Fruit fly (Drosophila melanogaster) whole organism, prepupa: ENCODE measurements around the gene unc-4.

ENCODE experiments used
- Blimp-1 ChIP-seq: fragments of 200-800 bp; sonication (Bioruptor generic); optimal IDR thresholded peaks from 3 replicates; lab custom pipeline; 2017; ENCODE audit warnings: missing biosample characterization, missing genetic modification characterization, mild to moderate bottlenecking, moderate library complexity, missing genetic modification reagents
- CG10631 ChIP-seq: fragments of 200-800 bp; sonication (Bioruptor generic); optimal IDR thresholded peaks from 2 replicates; lab custom pipeline; 2016; ENCODE audit warnings: missing biosample characterization, missing genetic modification characterization
- CG10669 ChIP-seq: fragments of 200-800 bp; sonication (Bioruptor generic); optimal IDR thresholded peaks from 3 replicates; lab custom pipeline; 2018; ENCODE audit warnings: missing biosample characterization, mild to moderate bottlenecking, missing genetic modification characterization, moderate library complexity
- CG11294 ChIP-seq: fragments of 200-800 bp; sonication (Bioruptor generic); IDR thresholded peaks from 2 replicates; pipeline ENCODE4 v1.3.6; 2022; ENCODE audit warnings: missing biosample characterization, missing genetic modification characterization
- CG11762 ChIP-seq: fragments of 200-800 bp; sonication (Bioruptor generic); optimal IDR thresholded peaks from 3 replicates; lab custom pipeline; 2016; ENCODE audit warnings: missing biosample characterization, missing genetic modification characterization; ENCODE audit not compliant: insufficient read depth
- CG15336 ChIP-seq: fragments of 200-800 bp; sonication (Bioruptor generic); IDR thresholded peaks from 2 replicates; pipeline ENCODE4 v1.3.6; 2022; ENCODE audit warnings: missing biosample characterization, missing genetic modification characterization
- CG1621 ChIP-seq: fragments of 200-800 bp; sonication (Bioruptor generic); optimal IDR thresholded peaks from 3 replicates; lab custom pipeline; 2018; ENCODE audit warnings: missing biosample characterization, mild to moderate bottlenecking, missing genetic modification characterization
- CG3032 ChIP-seq: fragments of 200-800 bp; optimal IDR thresholded peaks from 2 replicates; lab custom pipeline; 2019; ENCODE audit warnings: missing biosample characterization, mild to moderate bottlenecking, missing genetic modification characterization, moderate library complexity
- CG31627 ChIP-seq: fragments of 200-800 bp; sonication (Bioruptor generic); optimal IDR thresholded peaks from 3 replicates; lab custom pipeline; 2016; ENCODE audit warnings: missing biosample characterization, missing genetic modification characterization
- CG32006 ChIP-seq: fragments of 200-800 bp; sonication (Bioruptor generic); optimal IDR thresholded peaks from 3 replicates; lab custom pipeline; 2017; ENCODE audit warnings: missing biosample characterization, mild to moderate bottlenecking, missing genetic modification characterization
- CG3919 ChIP-seq: fragments of 200-800 bp; sonication (Bioruptor generic); optimal IDR thresholded peaks from 3 replicates; lab custom pipeline; 2016; ENCODE audit warnings: missing biosample characterization, missing genetic modification characterization
- CG4318 ChIP-seq: fragments of 200-800 bp; sonication (Bioruptor generic); optimal IDR thresholded peaks from 3 replicates; lab custom pipeline; 2017; ENCODE audit warnings: missing biosample characterization, mild to moderate bottlenecking, missing genetic modification characterization
- CG6163 ChIP-seq: fragments of 200-800 bp; sonication (Bioruptor generic); IDR thresholded peaks from 3 replicates; pipeline ENCODE4 v1.3.6; 2022; ENCODE audit warnings: missing biosample characterization, missing genetic modification characterization
- CG6276 ChIP-seq: fragments of 200-800 bp; sonication (Bioruptor generic); optimal IDR thresholded peaks from 2 replicates; lab custom pipeline; 2017; ENCODE audit warnings: missing biosample characterization, mild to moderate bottlenecking, missing genetic modification characterization
- CG6792 ChIP-seq: fragments of 200-800 bp; sonication (Bioruptor generic); optimal IDR thresholded peaks from 3 replicates; lab custom pipeline; 2016; ENCODE audit warnings: missing biosample characterization, missing genetic modification characterization
- CG6854 ChIP-seq: fragments of 200-800 bp; sonication (Bioruptor generic); optimal IDR thresholded peaks from 2 replicates; lab custom pipeline; 2017; ENCODE audit warnings: missing biosample characterization, mild to moderate bottlenecking, missing genetic modification characterization
- CG7368 ChIP-seq: fragments of 200-800 bp; sonication (Bioruptor generic); optimal IDR thresholded peaks from 3 replicates; lab custom pipeline; 2016; ENCODE audit warnings: missing biosample characterization, missing genetic modification characterization
- CG8119 ChIP-seq: fragments of 200-800 bp; sonication (Bioruptor generic); IDR thresholded peaks from 3 replicates; pipeline ENCODE4 v1.3.6; 2022; ENCODE audit warnings: missing biosample characterization, missing genetic modification characterization
- CG8632 ChIP-seq: fragments of 200-800 bp; sonication (Bioruptor generic); optimal IDR thresholded peaks from 3 replicates; lab custom pipeline; 2016; ENCODE audit warnings: missing biosample characterization, missing genetic modification characterization
- CG9139 ChIP-seq: fragments of 200-800 bp; sonication (Bioruptor generic); optimal IDR thresholded peaks from 3 replicates; lab custom pipeline; 2017; ENCODE audit warnings: missing biosample characterization, mild to moderate bottlenecking, missing genetic modification characterization
- Eip75B ChIP-seq: fragments of 200-800 bp; sonication (Bioruptor generic); optimal IDR thresholded peaks from 3 replicates; lab custom pipeline; 2016; ENCODE audit warnings: missing biosample characterization, missing genetic modification characterization
- Eip78C ChIP-seq: fragments of 200-800 bp; sonication (Bioruptor generic); peaks from one replicate; lab custom pipeline; 2016; ENCODE audit warnings: missing biosample characterization, missing genetic modification characterization
- Eip93F ChIP-seq: fragments of 200-800 bp; sonication (Bioruptor generic); optimal IDR thresholded peaks from 2 replicates; lab custom pipeline; 2016; ENCODE audit warnings: missing biosample characterization, mild to moderate bottlenecking, missing genetic modification characterization
- Hr38 ChIP-seq: sonication (Bioruptor generic); optimal IDR thresholded peaks from 2 replicates; lab custom pipeline; 2016; ENCODE audit warnings: missing biosample characterization, missing genetic modification characterization
- Hr4 ChIP-seq: fragments of 200-800 bp; sonication (Bioruptor generic); optimal IDR thresholded peaks from 3 replicates; lab custom pipeline; 2016; ENCODE audit warnings: missing biosample characterization, missing genetic modification characterization
- Lpt ChIP-seq: fragments of 200-800 bp; sonication (Bioruptor generic); optimal IDR thresholded peaks from 3 replicates; lab custom pipeline; 2016; ENCODE audit warnings: missing biosample characterization, missing genetic modification characterization
- Met ChIP-seq: fragments of 200-800 bp; sonication (Bioruptor generic); optimal IDR thresholded peaks from 3 replicates; lab custom pipeline; 2016; ENCODE audit warnings: missing biosample characterization, missing genetic modification characterization
- Smox ChIP-seq: fragments of 200-800 bp; sonication (Bioruptor generic); optimal IDR thresholded peaks from 3 replicates; lab custom pipeline; 2016; ENCODE audit warnings: missing biosample characterization, missing genetic modification characterization
- Sox102F ChIP-seq: fragments of 200-800 bp; sonication (Bioruptor generic); optimal IDR thresholded peaks from 2 replicates; lab custom pipeline; 2016; ENCODE audit warnings: missing biosample characterization, mild to moderate bottlenecking, missing genetic modification characterization
- Sox14 ChIP-seq: fragments of 200-800 bp; sonication (Bioruptor generic); optimal IDR thresholded peaks from 3 replicates; lab custom pipeline; 2016; ENCODE audit warnings: missing biosample characterization, missing genetic modification characterization
- cyc ChIP-seq: fragments of 200-800 bp; sonication (Bioruptor generic); optimal IDR thresholded peaks from 3 replicates; lab custom pipeline; 2016; ENCODE audit warnings: missing biosample characterization, missing genetic modification characterization
- dsx ChIP-seq: fragments of 200-800 bp; optimal IDR thresholded peaks from 3 replicates; lab custom pipeline; 2019; ENCODE audit warnings: missing biosample characterization, mild to moderate bottlenecking, missing genetic modification characterization, moderate library complexity; ENCODE audit not compliant: poor library complexity, severe bottlenecking
- eg ChIP-seq: fragments of 200-800 bp; sonication (Bioruptor generic); IDR thresholded peaks from 3 replicates; pipeline ENCODE4 v1.3.6; 2022; ENCODE audit warnings: missing biosample characterization, missing genetic modification characterization
- esn ChIP-seq: fragments of 200-800 bp; sonication (Bioruptor generic); optimal IDR thresholded peaks from 2 replicates; lab custom pipeline; 2016; ENCODE audit warnings: missing biosample characterization, mild to moderate bottlenecking, missing genetic modification characterization, moderate library complexity
- fd59A ChIP-seq: fragments of 200-800 bp; sonication (Bioruptor generic); optimal IDR thresholded peaks from 2 replicates; lab custom pipeline; 2017; ENCODE audit warnings: missing biosample characterization, mild to moderate bottlenecking, missing genetic modification characterization, missing genetic modification reagents
- fd85E ChIP-seq: fragments of 200-800 bp; sonication (Bioruptor generic); optimal IDR thresholded peaks from 3 replicates; lab custom pipeline; 2016; ENCODE audit warnings: missing biosample characterization, missing genetic modification characterization
- fkh ChIP-seq: fragments of 200-800 bp; sonication (Bioruptor generic); optimal IDR thresholded peaks from 3 replicates; lab custom pipeline; 2017; ENCODE audit warnings: missing biosample characterization, mild to moderate bottlenecking, missing genetic modification characterization, moderate library complexity
- net ChIP-seq: fragments of 200-800 bp; sonication (Bioruptor generic); optimal IDR thresholded peaks from 3 replicates; lab custom pipeline; 2016; ENCODE audit warnings: missing biosample characterization, missing genetic modification characterization
- pdm3 ChIP-seq: fragments of 200-800 bp; sonication (Bioruptor generic); optimal IDR thresholded peaks from 3 replicates; lab custom pipeline; 2016; ENCODE audit warnings: missing biosample characterization, missing genetic modification characterization
- salr ChIP-seq, 2 experiments: fragments of 200-800 bp; sonication (Bioruptor generic); optimal IDR thresholded peaks; 3 replicates each; lab custom pipeline; 2016 to 2018; ENCODE audit warnings: missing biosample characterization in 2 of 2, missing genetic modification characterization in 2 of 2, mild to moderate bottlenecking in 1 of 2
- spab ChIP-seq: fragments of 200-800 bp; sonication (Bioruptor generic); optimal IDR thresholded peaks from 2 replicates; lab custom pipeline; 2017; ENCODE audit warnings: missing biosample characterization, mild to moderate bottlenecking, missing genetic modification characterization, missing genetic modification reagents
- ss ChIP-seq, 2 experiments: fragments of 200-800 bp; sonication (Bioruptor generic); optimal IDR thresholded peaks; 2 replicates in 1 of 2; 3 replicates in 1 of 2; lab custom pipeline; 2017 to 2018; ENCODE audit warnings: mild to moderate bottlenecking in 2 of 2, missing biosample characterization in 2 of 2, missing genetic modification characterization in 2 of 2, moderate library complexity in 1 of 2
- topi ChIP-seq: fragments of 200-800 bp; sonication (Bioruptor generic); optimal IDR thresholded peaks from 3 replicates; lab custom pipeline; 2016; ENCODE audit warnings: missing biosample characterization, missing genetic modification characterization
- vri ChIP-seq: fragments of 200-800 bp; sonication (Bioruptor generic); optimal IDR thresholded peaks from 3 replicates; lab custom pipeline; 2016; ENCODE audit warnings: missing biosample characterization, mild to moderate bottlenecking, missing genetic modification characterization

The unc-4 gene

DNA sequence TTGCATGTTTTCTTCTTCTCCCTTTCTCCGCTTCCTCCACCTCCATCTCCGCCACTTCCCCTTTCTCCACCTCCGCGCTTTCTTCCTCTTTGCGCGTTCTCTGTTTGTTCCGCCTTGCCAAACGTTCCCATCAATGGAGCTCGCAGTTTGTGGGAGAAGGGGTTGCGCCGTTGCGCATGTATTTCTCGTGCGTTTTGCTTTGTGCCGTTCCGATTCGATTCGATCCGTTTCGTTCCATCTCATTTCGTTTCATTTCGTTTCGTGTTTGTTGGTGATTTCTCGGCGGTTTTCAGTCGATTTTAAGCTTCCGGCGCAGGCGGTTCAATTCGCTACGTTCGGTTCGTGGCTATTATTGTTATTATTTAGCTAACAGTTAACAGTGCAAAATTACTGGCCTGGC lies 45.5 kb upstream of the unc-4 start:
- peak; percentile 72 for TF ChIP-seq CG6163
- TF ChIP-seq Sox102F (GFP tag; lab: Kevin White, UChicago) = no peak
- TF ChIP-seq Eip78C = peak; percentile 74
- TF ChIP-seq fd85E (GFP tag; lab: Kevin White, UChicago) = no peak
- peak; percentile 31 to 61 for TF ChIP-seq ss (GFP tag; optimal IDR thresholded peaks at IDR 0.05; lab: Kevin White, UChicago)
- no peak for TF ChIP-seq cyc (GFP tag; lab: Kevin White, UChicago)
- peak; percentile 61 for TF ChIP-seq CG6854 (GFP tag; lab: Kevin White, UChicago)
- TF ChIP-seq net (GFP tag; lab: Kevin White, UChicago) = peak; percentile 4
- TF ChIP-seq Eip75B (GFP tag; lab: Kevin White, UChicago) = no peak
- TF ChIP-seq CG15336 (GFP tag; lab: Robert Waterston, UW) = 0 out of 2 replicates have a peak, but pooled peaks have one; percentile 31
- peak; percentile 67 for TF ChIP-seq fkh (GFP tag; lab: Kevin White, UChicago)
- peak; percentile 55 for TF ChIP-seq CG10669 (GFP tag; lab: Kevin White, UChicago)
- TF ChIP-seq CG32006 = no peak
- peak; percentile 49 for TF ChIP-seq eg
- TF ChIP-seq pdm3 (GFP tag; lab: Kevin White, UChicago) = no peak
- no peak for TF ChIP-seq CG10631
- peak; percentile 24 for TF ChIP-seq CG3919
- TF ChIP-seq CG9139 (GFP tag; lab: Kevin White, UChicago) = peak; percentile 1
- TF ChIP-seq esn (GFP tag; lab: Kevin White, UChicago) = peak; percentile 22
- TF ChIP-seq Sox14 (GFP tag; lab: Kevin White, UChicago) = peak; percentile 44
- TF ChIP-seq dsx (GFP tag; lab: Kevin White, UChicago) = peak; percentile 10
- TF ChIP-seq Lpt (GFP tag; lab: Kevin White, UChicago) = peak; percentile 35
- peak; percentile 3 for TF ChIP-seq vri (GFP tag; lab: Kevin White, UChicago)
- TF ChIP-seq CG11762 (GFP tag; lab: Kevin White, UChicago) = no peak
- TF ChIP-seq CG31627 (GFP tag; lab: Kevin White, UChicago) = no peak
- TF ChIP-seq, all 60 proteins: peak for 16

- TF ChIP-seq Lpt (GFP tag; lab: Kevin White, UChicago) = no peak
- TF ChIP-seq Smox (GFP tag; lab: Kevin White, UChicago) = no peak
- TF ChIP-seq Eip78C = peak; percentile 55
- TF ChIP-seq CG1621 = no peak
- TF ChIP-seq Hr38 (GFP tag; lab: Kevin White, UChicago) = no peak
- no peak for TF ChIP-seq Met (GFP tag; lab: Kevin White, UChicago)
- TF ChIP-seq CG32006 = peak; percentile 56
- TF ChIP-seq CG8632 (GFP tag; lab: Kevin White, UChicago) = no peak
- no peak for TF ChIP-seq CG3919
- no peak for TF ChIP-seq CG7368 (GFP tag; lab: Kevin White, UChicago)
- no peak; the same call in 1 of the 2 replicates for TF ChIP-seq CG11294 (GFP tag; lab: Robert Waterston, UW)
- TF ChIP-seq CG10631 = no peak
- peak; percentile 53; the same call in 1 of the 2 replicates for TF ChIP-seq CG15336 (GFP tag; lab: Robert Waterston, UW)
- TF ChIP-seq eg = peak; percentile 46; the same call in 2 of the 3 replicates
- TF ChIP-seq fd59A = no peak
- no peak for TF ChIP-seq spab
- no peak for TF ChIP-seq pdm3 (GFP tag; lab: Kevin White, UChicago)
- TF ChIP-seq Eip75B (GFP tag; lab: Kevin White, UChicago) = no peak
- peak; percentile 37 for TF ChIP-seq CG6276 (GFP tag; lab: Kevin White, UChicago)
- TF ChIP-seq CG4318 (GFP tag; lab: Kevin White, UChicago) = no peak
- no peak for TF ChIP-seq CG3032
- no peak for TF ChIP-seq Blimp-1
- TF ChIP-seq Eip93F (GFP tag; lab: Kevin White, UChicago) = no peak
- TF ChIP-seq CG8119 (GFP tag; lab: Robert Waterston, UW) = 0 out of 3 replicates have a peak, but pooled peaks have one; percentile 22
- TF ChIP-seq Hr4 (GFP tag; lab: Kevin White, UChicago) = no peak
- no peak for TF ChIP-seq CG11762 (GFP tag; lab: Kevin White, UChicago)
- TF ChIP-seq CG6792 (GFP tag; lab: Kevin White, UChicago) = no peak
- TF ChIP-seq CG10669 (GFP tag; lab: Kevin White, UChicago) = no peak
- TF ChIP-seq CG6163 = 0 out of 3 replicates have a peak, but pooled peaks have one; percentile 28
- TF ChIP-seq topi (GFP tag; lab: Kevin White, UChicago) = no peak
- no peak for TF ChIP-seq salr (GFP tag; optimal IDR thresholded peaks at IDR 0.05; lab: Kevin White, UChicago)
- no peak for TF ChIP-seq fkh (GFP tag; lab: Kevin White, UChicago)
These were observed 44.0 kb upstream of the unc-4 start for dm6 chrX:17724288-17724914.
